Worm (Caenorhabditis elegans): ENCODE measurements around the gene sumv-1.

DNA sequence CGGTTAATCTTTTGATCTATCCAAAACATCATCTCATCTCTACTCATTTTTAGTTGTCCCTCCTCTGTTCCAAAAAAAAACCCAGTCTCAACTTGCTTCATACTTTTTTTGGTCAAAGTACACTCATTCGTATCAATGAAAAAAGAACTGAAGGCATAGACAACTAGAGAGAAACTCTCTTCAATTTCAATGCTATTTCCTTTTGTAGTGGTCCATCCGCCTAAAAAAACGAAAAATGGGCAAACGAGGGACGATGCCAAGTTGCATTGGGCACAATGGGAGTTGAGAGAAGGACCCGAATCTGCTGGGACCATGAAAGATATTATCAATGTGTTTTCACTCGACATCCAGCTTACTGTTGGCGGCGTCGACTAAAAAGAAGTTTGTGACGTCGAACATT, 26.2 kb upstream of the sumv-1 start:
- no peak for TF ChIP-seq lin-13 (tag; optimal IDR thresholded peaks at IDR 0.05)
- no peak for TF ChIP-seq nhr-237 (tag; optimal IDR thresholded peaks at IDR 0.05)
- TF ChIP-seq pha-4 (tag; optimal IDR thresholded peaks at IDR 0.05) = no peak

Measured in whole organism, mixed stage, embryonic.